Worm (Caenorhabditis elegans) whole organism, early embryonic: ENCODE data around the gene sax-7.

Experiments used
- ets-7 ChIP-seq: sonication (generic microtip); optimal IDR thresholded peaks from 2 replicates; lab custom pipeline; 2016; ENCODE audit warnings: missing genotype, missing genetic modification characterization, missing compliant biosample characterization
- hnd-1 ChIP-seq: sonication (generic microtip); optimal IDR thresholded peaks from 2 replicates; lab custom pipeline; 2016; ENCODE audit warnings: missing genetic modification characterization, missing compliant biosample characterization

DNA sequence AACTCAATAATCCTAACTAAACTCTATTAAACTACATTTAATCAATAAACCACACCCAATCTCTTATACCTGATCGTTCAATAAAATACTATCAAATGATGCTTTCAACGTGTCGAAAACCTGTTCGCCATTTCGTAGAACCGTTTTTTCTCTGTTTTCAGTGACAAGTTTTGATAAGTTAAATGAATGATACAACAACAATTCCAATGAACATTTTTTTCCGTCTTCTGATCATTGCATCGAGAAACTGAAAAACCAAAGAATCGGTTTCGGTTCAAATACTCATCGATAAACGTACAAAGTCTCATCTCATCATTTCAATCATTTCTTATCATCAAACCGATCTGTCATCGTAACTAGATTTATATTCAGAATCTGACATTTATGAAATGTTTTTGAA, 40.7 kb downstream of the sax-7 start:
- TF ChIP-seq hnd-1 (tag; lab: Kevin White, UChicago): no peak
- no peak for TF ChIP-seq ets-7
